Worm (Caenorhabditis elegans) whole organism, L2 larva: ENCODE results near the gene clec-82.

ENCODE experiments used
- R02D3.7 ChIP-seq: fragments of 150-350 bp; optimal IDR thresholded peaks from 2 replicates; lab custom pipeline; 2014; ENCODE audit warnings: missing biosample characterization, missing genetic modification characterization
- nhr-77 ChIP-seq: fragments of 150-350 bp; optimal IDR thresholded peaks from 2 replicates; lab custom pipeline; 2014; ENCODE audit warnings: missing biosample characterization, missing genetic modification characterization
- ztf-4 ChIP-seq: fragments of 150-350 bp; optimal IDR thresholded peaks from 2 replicates; lab custom pipeline; 2014; ENCODE audit warnings: missing biosample characterization, missing genetic modification characterization

DNA sequence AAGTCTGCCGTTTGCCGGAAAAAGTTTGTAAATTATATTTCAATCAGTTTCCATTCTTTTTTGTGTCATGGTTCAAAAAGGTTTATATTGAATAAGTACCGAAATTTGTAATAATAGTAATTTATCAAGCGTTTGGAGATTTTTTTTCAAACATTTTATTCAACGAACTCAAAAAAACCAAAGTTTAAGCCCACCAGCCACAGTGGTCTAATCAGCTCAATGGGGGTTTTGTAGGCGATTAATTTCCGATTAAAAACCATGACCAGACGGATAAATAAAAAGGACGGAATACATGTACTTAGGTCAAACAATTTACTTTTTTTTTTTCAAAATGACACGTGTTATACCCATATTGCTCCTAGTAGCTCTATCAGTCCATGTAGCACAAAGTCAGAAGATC lies 36.1 kb upstream of the clec-82 start, which contains the start of gene Y54G2A.10:
- TF ChIP-seq ztf-4 (tag; lab: Kevin White, UChicago): no peak
- TF ChIP-seq R02D3.7 (tag; lab: Kevin White, UChicago): no peak
- TF ChIP-seq nhr-77 (tag; lab: Kevin White, UChicago): no peak
